Worm (Caenorhabditis elegans) whole organism, L2 larva: ENCODE measurements around the gene K01A12.4.

Source experiments
- C34F6.9 ChIP-seq: fragments of 150-350 bp; optimal IDR thresholded peaks from 2 replicates; lab custom pipeline; 2014; ENCODE audit warnings: missing biosample characterization, missing genetic modification characterization
- F13H6.1 ChIP-seq: sonication (generic microtip); optimal IDR thresholded peaks from 2 replicates; lab custom pipeline; 2016; ENCODE audit warnings: missing genetic modification characterization, missing compliant biosample characterization
- R02D3.7 ChIP-seq: fragments of 150-350 bp; optimal IDR thresholded peaks from 2 replicates; lab custom pipeline; 2014; ENCODE audit warnings: missing biosample characterization, missing genetic modification characterization
- Y55F3AM.14 ChIP-seq: fragments of 200-800 bp; sonication (Bioruptor generic); optimal IDR thresholded peaks from 2 replicates; lab custom pipeline; 2018; ENCODE audit warnings: mild to moderate bottlenecking, missing genetic modification characterization, missing compliant biosample characterization
- aly-2 ChIP-seq: fragments of 150-350 bp; optimal IDR thresholded peaks from 2 replicates; lab custom pipeline; 2014; ENCODE audit warnings: missing biosample characterization, missing genetic modification characterization
- ama-1 ChIP-seq: fragments of 150-350 bp; optimal IDR thresholded peaks from 2 replicates; lab custom pipeline; 2018; ENCODE audit warnings: inconsistent platforms
- blmp-1 ChIP-seq: sonication (generic microtip); optimal IDR thresholded peaks from 2 replicates; lab custom pipeline; 2017; ENCODE audit warnings: missing genetic modification characterization, mild to moderate bottlenecking, missing compliant biosample characterization, antibody characterized with exemption, moderate library complexity; ENCODE audit not compliant: insufficient read depth
- ceh-16 ChIP-seq: fragments of 150-350 bp; optimal IDR thresholded peaks from 2 replicates; lab custom pipeline; 2014; ENCODE audit warnings: missing biosample characterization, missing genetic modification characterization
- ceh-82 ChIP-seq: fragments of 150-350 bp; optimal IDR thresholded peaks from 2 replicates; lab custom pipeline; 2014; ENCODE audit warnings: missing biosample characterization, missing genetic modification characterization
- crh-2 ChIP-seq: sonication (generic microtip); optimal IDR thresholded peaks from 2 replicates; lab custom pipeline; 2017; ENCODE audit warnings: missing biosample characterization, missing genetic modification characterization
- egl-27 ChIP-seq: sonication (generic microtip); optimal IDR thresholded peaks from 3 replicates; lab custom pipeline; 2017; ENCODE audit warnings: missing biosample characterization, missing genetic modification reagents, missing genetic modification characterization
- elt-1 ChIP-seq: fragments of 150-350 bp; optimal IDR thresholded peaks from 2 replicates; lab custom pipeline; 2014; ENCODE audit warnings: missing biosample characterization, missing genetic modification characterization
- elt-3 ChIP-seq: sonication (generic microtip); optimal IDR thresholded peaks from 2 replicates; lab custom pipeline; 2017; ENCODE audit warnings: missing biosample characterization, missing genetic modification characterization
- fos-1 ChIP-seq: fragments of 150-350 bp; optimal IDR thresholded peaks from 2 replicates; lab custom pipeline; 2014; ENCODE audit warnings: missing biosample characterization, missing genetic modification characterization
- gmeb-1 ChIP-seq: fragments of 150-350 bp; optimal IDR thresholded peaks from 2 replicates; lab custom pipeline; 2014; ENCODE audit warnings: missing biosample characterization, missing genetic modification characterization
- lin-13 ChIP-seq: fragments of 150-350 bp; optimal IDR thresholded peaks from 2 replicates; lab custom pipeline; 2014; ENCODE audit warnings: missing biosample characterization, missing genetic modification reagents, missing genetic modification characterization
- lin-39 ChIP-seq: fragments of 150-350 bp; optimal IDR thresholded peaks from 2 replicates; lab custom pipeline; 2014; ENCODE audit warnings: missing biosample characterization, missing genetic modification reagents, missing genetic modification characterization
- lsy-2 ChIP-seq, 2 experiments: fragments of 150-350 bp in 1 of 2; sonication (generic microtip) in 1 of 2; optimal IDR thresholded peaks; 2 replicates each; lab custom pipeline; 2014 to 2017; ENCODE audit warnings: missing biosample characterization in 2 of 2, missing genetic modification characterization in 2 of 2
- mab-5 ChIP-seq: fragments of 150-350 bp; optimal IDR thresholded peaks from 2 replicates; lab custom pipeline; 2014; ENCODE audit warnings: missing biosample characterization, missing genetic modification characterization
- mbf-1 ChIP-seq: sonication (generic microtip); optimal IDR thresholded peaks from 2 replicates; lab custom pipeline; 2017; ENCODE audit warnings: missing biosample characterization, missing genetic modification characterization
- mdl-1 ChIP-seq, 2 experiments: fragments of 150-350 bp in 1 of 2; sonication (generic microtip) in 1 of 2; optimal IDR thresholded peaks; 2 replicates each; lab custom pipeline; 2017; ENCODE audit warnings: missing biosample characterization in 2 of 2, missing genetic modification characterization in 2 of 2
- nhr-11 ChIP-seq: fragments of 150-350 bp; optimal IDR thresholded peaks from 2 replicates; lab custom pipeline; 2014; ENCODE audit warnings: missing biosample characterization, missing genetic modification characterization
- nhr-12 ChIP-seq: fragments of 150-350 bp; optimal IDR thresholded peaks from 2 replicates; lab custom pipeline; 2014; ENCODE audit warnings: missing biosample characterization, missing genetic modification characterization
- nhr-129 ChIP-seq: fragments of 150-350 bp; optimal IDR thresholded peaks from 2 replicates; lab custom pipeline; 2014; ENCODE audit warnings: missing biosample characterization, missing genetic modification characterization
- nhr-21 ChIP-seq: fragments of 150-350 bp; optimal IDR thresholded peaks from 2 replicates; lab custom pipeline; 2014; ENCODE audit warnings: missing biosample characterization, missing genetic modification characterization
- nhr-237 ChIP-seq: fragments of 150-350 bp; optimal IDR thresholded peaks from 2 replicates; lab custom pipeline; 2014; ENCODE audit warnings: missing biosample characterization, missing genetic modification characterization
- nhr-77 ChIP-seq: fragments of 150-350 bp; optimal IDR thresholded peaks from 2 replicates; lab custom pipeline; 2014; ENCODE audit warnings: missing biosample characterization, missing genetic modification characterization
- peb-1 ChIP-seq: fragments of 150-350 bp; optimal IDR thresholded peaks from 2 replicates; lab custom pipeline; 2014; ENCODE audit warnings: missing biosample characterization, missing genetic modification characterization
- skn-1 ChIP-seq: sonication (generic microtip); optimal IDR thresholded peaks from 2 replicates; lab custom pipeline; 2017; ENCODE audit warnings: missing biosample characterization, missing genetic modification characterization
- sma-3 ChIP-seq: sonication (generic microtip); optimal IDR thresholded peaks from 2 replicates; lab custom pipeline; 2016; ENCODE audit warnings: missing genetic modification reagents, missing genetic modification characterization, missing compliant biosample characterization
- sma-9 ChIP-seq, 2 experiments: fragments of 150-350 bp in 1 of 2; sonication (generic microtip) in 1 of 2; optimal IDR thresholded peaks; 2 replicates each; lab custom pipeline; 2014 to 2016; ENCODE audit warnings: missing genetic modification characterization in 2 of 2, mild to moderate bottlenecking in 1 of 2, missing biosample characterization in 1 of 2, missing compliant biosample characterization in 1 of 2, missing genetic modification reagents in 1 of 2, moderate library complexity in 1 of 2
- snpc-4 ChIP-seq: fragments of 150-350 bp; optimal IDR thresholded peaks from 2 replicates; lab custom pipeline; 2014; ENCODE audit warnings: missing biosample characterization, missing genetic modification characterization
- unc-39 ChIP-seq: fragments of 150-350 bp; optimal IDR thresholded peaks from 2 replicates; lab custom pipeline; 2014; ENCODE audit warnings: missing biosample characterization, missing genetic modification characterization
- unc-55 ChIP-seq: fragments of 150-350 bp; sonication (generic microtip); optimal IDR thresholded peaks from 3 replicates; lab custom pipeline; 2014; ENCODE audit warnings: missing biosample characterization, missing genetic modification reagents, missing genetic modification characterization
- unc-62 ChIP-seq: fragments of 150-350 bp; optimal IDR thresholded peaks from 2 replicates; lab custom pipeline; 2014; ENCODE audit warnings: missing biosample characterization, missing genetic modification reagents, missing genetic modification characterization
- ztf-11 ChIP-seq: sonication (generic microtip); optimal IDR thresholded peaks from 2 replicates; lab custom pipeline; 2017; ENCODE audit warnings: missing biosample characterization, missing genetic modification characterization
- ztf-4 ChIP-seq: fragments of 150-350 bp; optimal IDR thresholded peaks from 2 replicates; lab custom pipeline; 2014; ENCODE audit warnings: missing biosample characterization, missing genetic modification characterization

The K01A12.4 gene

ce11 chrX:8643817-8644216 is 33.1 kb downstream of the K01A12.4 start, which contains the start of gene stg-2:
Gene stg-2, minus strand, starts transcription at chrX:8643917.
- TF ChIP-seq mdl-1 (tag; optimal IDR thresholded peaks at IDR 0.05; lab: Kevin White, UChicago) = no peak
- TF ChIP-seq nhr-129 (tag; lab: Kevin White, UChicago) = no peak

- TF ChIP-seq nhr-77 (tag; lab: Kevin White, UChicago) (no peak), C34F6.9 (tag; lab: Kevin White, UChicago) (no peak), nhr-21 (peak; percentile 14), unc-39 (tag; lab: Kevin White, UChicago) (no peak), unc-55 (GFP tag; lab: Kevin White, UChicago) (peak; percentile 42), gmeb-1 (tag; lab: Kevin White, UChicago) (no peak), egl-27 (tag; lab: Kevin White, UChicago) (no peak), aly-2 (no peak), lin-13 (peak; percentile 8), Y55F3AM.14 (GFP tag; lab: Kevin White, UChicago) (peak; percentile 36), nhr-237 (tag; lab: Kevin White, UChicago) (no peak), F13H6.1 (tag; lab: Kevin White, UChicago) (peak; percentile 34), fos-1 (tag; lab: Kevin White, UChicago) (peak; percentile 44), ama-1 (lab: Kevin White, UChicago) (no peak), ztf-4 (no peak), nhr-129 (tag; lab: Kevin White, UChicago) (peak; percentile 35), R02D3.7 (no peak), nhr-12 (tag; lab: Kevin White, UChicago) (no peak), mab-5 (tag; lab: Kevin White, UChicago) (no peak), elt-3 (no peak), sma-3 (GFP tag; lab: Kevin White, UChicago) (peak; percentile 39), lsy-2 (tag; optimal IDR thresholded peaks at IDR 0.05; lab: Kevin White, UChicago) (peak in 1 of 2 experiments; percentile 29), crh-2 (peak; percentile 28), peb-1 (no peak), snpc-4 (tag; lab: Kevin White, UChicago) (no peak)
Observed at ce11 chrX:8646287-8646686, 35.6 kb downstream of the K01A12.4 start.

- TF ChIP-seq mbf-1 = no peak
- no peak for TF ChIP-seq nhr-11
- TF ChIP-seq ceh-16 = no peak
- TF ChIP-seq Y55F3AM.14 (GFP tag; lab: Kevin White, UChicago) = no peak
- no peak for TF ChIP-seq skn-1
- no peak for TF ChIP-seq fos-1 (tag; lab: Kevin White, UChicago)
- TF ChIP-seq unc-62 = no peak
- TF ChIP-seq blmp-1 (tag; lab: Kevin White, UChicago) = no peak
- no peak for TF ChIP-seq sma-3 (GFP tag; lab: Kevin White, UChicago)
- TF ChIP-seq gmeb-1 (tag; lab: Kevin White, UChicago) = no peak
Observed at ce11 chrX:8646997-8647396, 36.3 kb downstream of the K01A12.4 start, which contains the start of gene F12D9.2. Gene F12D9.2, minus strand, starts transcription at chrX:8647097.

ce11 chrX:8648582-8648981 is 37.9 kb downstream of the K01A12.4 start:
- TF ChIP-seq R02D3.7 (no peak), elt-1 (tag; lab: Kevin White, UChicago) (no peak), mab-5 (tag; lab: Kevin White, UChicago) (no peak), ceh-16 (no peak), lsy-2 (tag; optimal IDR thresholded peaks at IDR 0.05; lab: Kevin White, UChicago) (no peak), lin-39 (tag; lab: Kevin White, UChicago) (no peak), egl-27 (tag; lab: Kevin White, UChicago) (no peak), ceh-82 (tag; lab: Kevin White, UChicago) (no peak), lin-13 (no peak), unc-55 (GFP tag; lab: Kevin White, UChicago) (no peak), mdl-1 (tag; optimal IDR thresholded peaks at IDR 0.05; lab: Kevin White, UChicago) (no peak)

- TF ChIP-seq egl-27 (tag; lab: Kevin White, UChicago) = peak; percentile 7
- no peak for TF ChIP-seq ztf-11 (tag; lab: Kevin White, UChicago)
- peak; percentile 49 for TF ChIP-seq sma-3 (GFP tag; lab: Kevin White, UChicago)
- peak; percentile 34 for TF ChIP-seq sma-9 (GFP tag; optimal IDR thresholded peaks at IDR 0.05; lab: Kevin White, UChicago)
- TF ChIP-seq sma-9 (tag; optimal IDR thresholded peaks at IDR 0.05; lab: Kevin White, UChicago) = no peak
Observed at ce11 chrX:8650535-8650934, 39.8 kb downstream of the K01A12.4 start.
